Worm (Caenorhabditis elegans) whole organism, late embryonic: ENCODE data around the gene unc-78.

Experiments
- C38D4.7 ChIP-seq: fragments of 200-800 bp; sonication (Bioruptor generic); optimal IDR thresholded peaks from 2 replicates; lab custom pipeline; 2018; ENCODE audit warnings: mild to moderate bottlenecking, missing genetic modification characterization, moderate library complexity, missing compliant biosample characterization
- K02D7.2 ChIP-seq: sonication (generic microtip); optimal IDR thresholded peaks from 2 replicates; lab custom pipeline; 2017; ENCODE audit warnings: mild to moderate bottlenecking, missing genetic modification characterization, missing compliant biosample characterization
- T23F11.4 ChIP-seq: fragments of 200-800 bp; sonication (Bioruptor generic); optimal IDR thresholded peaks from 2 replicates; lab custom pipeline; 2018; ENCODE audit warnings: mild to moderate bottlenecking, missing genetic modification characterization, missing compliant biosample characterization
- Y22D7AL.16 ChIP-seq: sonication (generic microtip); optimal IDR thresholded peaks from 2 replicates; lab custom pipeline; 2016; ENCODE audit warnings: missing genetic modification characterization, missing compliant biosample characterization
- ama-1 ChIP-seq: fragments of 150-350 bp; optimal IDR thresholded peaks from 2 replicates; lab custom pipeline; 2014
- ceh-18 ChIP-seq: sonication (generic microtip); optimal IDR thresholded peaks from 2 replicates; lab custom pipeline; 2016; ENCODE audit warnings: missing genetic modification characterization, missing compliant biosample characterization
- ceh-22 ChIP-seq: sonication (generic microtip); optimal IDR thresholded peaks from 2 replicates; lab custom pipeline; 2017; ENCODE audit warnings: missing biosample characterization, missing genetic modification characterization
- ceh-30 ChIP-seq: fragments of 150-350 bp; optimal IDR thresholded peaks from 2 replicates; lab custom pipeline; 2014; ENCODE audit warnings: missing biosample characterization, missing genetic modification characterization
- ceh-45 ChIP-seq: fragments of 200-800 bp; sonication (Bioruptor generic); IDR thresholded peaks from 2 replicates; pipeline ENCODE4 v1.3.6; 2022; ENCODE audit warnings: missing genetic modification reagents, missing genetic modification characterization, missing compliant biosample characterization
- dmd-4 ChIP-seq: sonication (generic microtip); optimal IDR thresholded peaks from 2 replicates; lab custom pipeline; 2016; ENCODE audit warnings: borderline replicate concordance, missing genetic modification characterization, missing compliant biosample characterization
- dve-1 ChIP-seq: sonication (generic microtip); optimal IDR thresholded peaks from 2 replicates; lab custom pipeline; 2017; ENCODE audit warnings: antibody characterized with exemption, mild to moderate bottlenecking, missing genetic modification characterization, missing compliant biosample characterization
- elt-4 ChIP-seq: sonication (generic microtip); optimal IDR thresholded peaks from 2 replicates; lab custom pipeline; 2016; ENCODE audit warnings: missing genetic modification characterization, missing compliant biosample characterization
- ets-4 ChIP-seq: sonication (generic microtip); optimal IDR thresholded peaks from 2 replicates; lab custom pipeline; 2016; ENCODE audit warnings: missing genetic modification characterization, missing compliant biosample characterization
- fkh-10 ChIP-seq: fragments of 150-350 bp; optimal IDR thresholded peaks from 2 replicates; lab custom pipeline; 2014; ENCODE audit warnings: missing biosample characterization, missing genetic modification reagents, missing genetic modification characterization
- gmeb-2 ChIP-seq: sonication (generic microtip); optimal IDR thresholded peaks from 2 replicates; lab custom pipeline; 2016; ENCODE audit warnings: missing genetic modification characterization, inconsistent platforms, missing compliant biosample characterization
- hlh-30 ChIP-seq: sonication (generic microtip); optimal IDR thresholded peaks from 2 replicates; lab custom pipeline; 2017; ENCODE audit warnings: antibody characterized with exemption, missing genetic modification characterization, missing compliant biosample characterization; ENCODE audit not compliant: insufficient read depth
- lim-6 ChIP-seq: sonication (generic microtip); optimal IDR thresholded peaks from 2 replicates; lab custom pipeline; 2016; ENCODE audit warnings: missing genetic modification characterization, missing compliant biosample characterization
- lin-11 ChIP-seq: fragments of 200-800 bp; sonication (Bioruptor generic); optimal IDR thresholded peaks from 2 replicates; lab custom pipeline; 2018; ENCODE audit warnings: mild to moderate bottlenecking, missing genetic modification characterization, missing compliant biosample characterization
- madf-2 ChIP-seq: sonication (generic microtip); optimal IDR thresholded peaks from 2 replicates; lab custom pipeline; 2017; ENCODE audit warnings: missing genetic modification characterization, missing compliant biosample characterization
- mec-3 ChIP-seq: sonication (generic microtip); optimal IDR thresholded peaks from 2 replicates; lab custom pipeline; 2016; ENCODE audit warnings: borderline replicate concordance, missing genetic modification characterization, missing compliant biosample characterization
- nfya-1 ChIP-seq: sonication (generic microtip); optimal IDR thresholded peaks from 2 replicates; lab custom pipeline; 2017; ENCODE audit warnings: missing genetic modification characterization, mild to moderate bottlenecking, missing compliant biosample characterization, antibody characterized with exemption, moderate library complexity
- nhr-11 ChIP-seq: fragments of 150-350 bp; optimal IDR thresholded peaks from 2 replicates; lab custom pipeline; 2014; ENCODE audit warnings: missing biosample characterization, missing genetic modification characterization
- pat-9 ChIP-seq: fragments of 200-800 bp; sonication (Bioruptor generic); optimal IDR thresholded peaks from 2 replicates; lab custom pipeline; 2018; ENCODE audit warnings: mild to moderate bottlenecking, missing genetic modification characterization, moderate library complexity, missing compliant biosample characterization
- pax-1 ChIP-seq: fragments of 150-350 bp; optimal IDR thresholded peaks from 2 replicates; lab custom pipeline; 2014; ENCODE audit warnings: missing biosample characterization, missing genetic modification characterization
- pha-2 ChIP-seq: sonication (generic microtip); optimal IDR thresholded peaks from 2 replicates; lab custom pipeline; 2017; ENCODE audit warnings: mild to moderate bottlenecking, missing genetic modification characterization, missing compliant biosample characterization
- pqm-1 ChIP-seq: sonication (generic microtip); optimal IDR thresholded peaks from 2 replicates; lab custom pipeline; 2016; ENCODE audit warnings: missing genetic modification characterization, missing compliant biosample characterization
- pros-1 ChIP-seq: fragments of 150-350 bp; optimal IDR thresholded peaks from 2 replicates; lab custom pipeline; 2014; ENCODE audit warnings: missing biosample characterization, missing genetic modification reagents, missing genetic modification characterization
- sdc-2 ChIP-seq: sonication (generic microtip); optimal IDR thresholded peaks from 2 replicates; lab custom pipeline; 2016; ENCODE audit warnings: missing genotype, missing genetic modification characterization, missing compliant biosample characterization
- sox-2 ChIP-seq: fragments of 200-800 bp; sonication (Bioruptor generic); IDR thresholded peaks from 2 replicates; pipeline ENCODE4 v1.3.6; 2022; ENCODE audit warnings: missing genetic modification reagents, missing genetic modification characterization, missing compliant biosample characterization
- sox-4 ChIP-seq: sonication (generic microtip); optimal IDR thresholded peaks from 2 replicates; lab custom pipeline; 2017; ENCODE audit warnings: mild to moderate bottlenecking, missing genetic modification characterization, inconsistent platforms, missing compliant biosample characterization
- tbx-7 ChIP-seq: sonication (generic microtip); optimal IDR thresholded peaks from 2 replicates; lab custom pipeline; 2016; ENCODE audit warnings: missing genotype, missing genetic modification characterization, missing compliant biosample characterization
- unc-55 ChIP-seq: sonication (generic microtip); optimal IDR thresholded peaks from 2 replicates; lab custom pipeline; 2017; ENCODE audit warnings: missing biosample characterization, missing genetic modification reagents, missing genetic modification characterization
- ztf-16 ChIP-seq: sonication (generic microtip); optimal IDR thresholded peaks from 2 replicates; lab custom pipeline; 2017; ENCODE audit warnings: missing genetic modification characterization, missing compliant biosample characterization

The unc-78 gene

ce11 chrX:3371264-3371663, 40.2 kb downstream of the unc-78 start (continued):
- TF ChIP-seq T23F11.4 (GFP tag; lab: Kevin White, UChicago) (peak; percentile 82), ceh-30 (tag; lab: Kevin White, UChicago) (peak; percentile 12), pros-1 (tag; lab: Kevin White, UChicago) (no peak), sox-4 (tag; lab: Kevin White, UChicago) (peak; percentile 82), tbx-7 (tag; lab: Kevin White, UChicago) (no peak), madf-2 (tag; lab: Kevin White, UChicago) (peak; percentile 87), pax-1 (tag; lab: Kevin White, UChicago) (no peak), lin-11 (tag; lab: Kevin White, UChicago) (peak; percentile 76), pha-2 (tag; lab: Kevin White, UChicago) (peak; percentile 78), pat-9 (peak; percentile 80), pqm-1 (tag; lab: Kevin White, UChicago) (peak; percentile 58), Y22D7AL.16 (peak; percentile 79), hlh-30 (tag; lab: Kevin White, UChicago) (peak; percentile 51), elt-4 (tag; lab: Kevin White, UChicago) (no peak), ceh-22 (tag; lab: Kevin White, UChicago) (no peak), K02D7.2 (tag; lab: Kevin White, UChicago) (peak; percentile 67), nhr-11 (no peak), fkh-10 (GFP tag; lab: Kevin White, UChicago) (peak; percentile 22), ztf-16 (tag; lab: Kevin White, UChicago) (peak; percentile 83)

ce11 chrX:3369442-3369841, 42.0 kb downstream of the unc-78 start:
- TF ChIP-seq lin-11 (tag; lab: Kevin White, UChicago) (no peak), ceh-45 (GFP tag; lab: Robert Waterston, UW) (no peak), pros-1 (tag; lab: Kevin White, UChicago) (no peak), pha-2 (tag; lab: Kevin White, UChicago) (no peak), gmeb-2 (tag; lab: Kevin White, UChicago) (no peak), mec-3 (tag; lab: Kevin White, UChicago) (no peak), unc-55 (no peak), hlh-30 (tag; lab: Kevin White, UChicago) (no peak), lim-6 (no peak), nfya-1 (tag; lab: Kevin White, UChicago) (no peak)

ce11 chrX:3368659-3369058, 42.8 kb downstream of the unc-78 start, which contains the start of gene ZK563.2:
Gene ZK563.2 (plus strand): TSS chrX:3368959.
- TF ChIP-seq sox-2 (GFP tag; lab: Robert Waterston, UW) (no peak), ama-1 (lab: Kevin White, UChicago) (no peak)

ce11 chrX:3366782-3367181, 44.6 kb downstream of the unc-78 start:
- no peak for TF ChIP-seq ets-4 (tag; lab: Kevin White, UChicago)
- no peak for TF ChIP-seq unc-55
- TF ChIP-seq pqm-1 (tag; lab: Kevin White, UChicago) = no peak
- TF ChIP-seq C38D4.7 (GFP tag; lab: Kevin White, UChicago) = no peak
- no peak for TF ChIP-seq ceh-18 (tag; lab: Kevin White, UChicago)

- no peak for TF ChIP-seq dmd-4 (tag; lab: Kevin White, UChicago)
- TF ChIP-seq dve-1 (tag; lab: Kevin White, UChicago) = no peak
- no peak for TF ChIP-seq sox-4 (tag; lab: Kevin White, UChicago)
- no peak for TF ChIP-seq pqm-1 (tag; lab: Kevin White, UChicago)
- no peak for TF ChIP-seq sdc-2 (tag; lab: Kevin White, UChicago)
- no peak for TF ChIP-seq pros-1 (tag; lab: Kevin White, UChicago)
- TF ChIP-seq ama-1 (lab: Kevin White, UChicago) = no peak
Measured at ce11 chrX:3362378-3362777, 49.0 kb downstream of the unc-78 start, which contains the start of gene dhs-26. Gene dhs-26 (minus strand): TSS chrX:3362493.
